Fruit fly (Drosophila melanogaster) whole organism, wandering third instar larva: ENCODE measurements around the gene CG7824.
A peak's percentile ranks its signal among the peaks of the same experiment; 100 is the strongest.

Source experiments
- CG9705 ChIP-seq: fragments of 200-800 bp; sonication (Bioruptor generic); optimal IDR thresholded peaks from 2 replicates; lab custom pipeline; 2018; ENCODE audit warnings: missing biosample characterization, mild to moderate bottlenecking, missing genetic modification characterization
- Dif ChIP-seq: fragments of 200-275, 200-300 bp; sonication (Bioruptor generic); optimal IDR thresholded peaks from 2 replicates; lab custom pipeline; 2018; ENCODE audit warnings: missing biosample characterization, missing genetic modification characterization; ENCODE audit not compliant: partially characterized antibody
- Hr78 ChIP-seq: fragments of >200 bp; optimal IDR thresholded peaks from 2 replicates; lab custom pipeline; 2017; ENCODE audit warnings: missing biosample characterization, missing genetic modification characterization
- N ChIP-seq: fragments of >200 bp; optimal IDR thresholded peaks from 2 replicates; lab custom pipeline; 2018; ENCODE audit warnings: missing biosample characterization, missing external identifiers, missing genetic modification characterization
- OdsH ChIP-seq: fragments of 200-800 bp; sonication (Bioruptor generic); optimal IDR thresholded peaks from 2 replicates; lab custom pipeline; 2016; ENCODE audit warnings: missing biosample characterization, mild to moderate bottlenecking, missing genetic modification characterization
- Sp1 ChIP-seq: fragments of 200-800 bp; sonication (Bioruptor generic); optimal IDR thresholded peaks from 3 replicates; lab custom pipeline; 2019; ENCODE audit warnings: missing biosample characterization, mild to moderate bottlenecking, missing genetic modification characterization, moderate library complexity
- dl ChIP-seq, 2 experiments: fragments of 175-275, 200-275 bp in 1 of 2; fragments of 200-275 bp in 1 of 2; sonication (Bioruptor generic); optimal IDR thresholded peaks; lab custom pipeline; 2018; ENCODE audit warnings: mild to moderate bottlenecking in 2 of 2, missing biosample characterization in 2 of 2, missing genetic modification characterization in 2 of 2, moderate library complexity in 2 of 2; ENCODE audit not compliant: partially characterized antibody in 2 of 2, insufficient read depth in 1 of 2
- dmrt93B ChIP-seq: fragments of 200-800 bp; sonication (Bioruptor generic); optimal IDR thresholded peaks from 2 replicates; lab custom pipeline; 2018; ENCODE audit warnings: missing biosample characterization, mild to moderate bottlenecking, missing genetic modification characterization
- fru ChIP-seq: fragments of 200-800 bp; sonication (Bioruptor generic); optimal IDR thresholded peaks from 3 replicates; lab custom pipeline; 2016; ENCODE audit warnings: missing biosample characterization, mild to moderate bottlenecking, missing genetic modification characterization
- pan ChIP-seq: fragments of >200 bp; optimal IDR thresholded peaks from 2 replicates; lab custom pipeline; 2017
- psq ChIP-seq: fragments of 200-800 bp; sonication (Bioruptor generic); optimal IDR thresholded peaks from 3 replicates; lab custom pipeline; 2017; ENCODE audit warnings: missing biosample characterization, mild to moderate bottlenecking, missing genetic modification characterization, moderate library complexity
- rgr ChIP-seq: fragments of 200-800 bp; sonication (Bioruptor generic); optimal IDR thresholded peaks from 3 replicates; lab custom pipeline; 2016; ENCODE audit warnings: missing biosample characterization, mild to moderate bottlenecking, missing genetic modification characterization
- usp ChIP-seq: fragments of >200 bp; optimal IDR thresholded peaks from 2 replicates; lab custom pipeline; 2017; ENCODE audit warnings: missing biosample characterization, missing genetic modification characterization

- TF ChIP-seq psq = no peak
- no peak for TF ChIP-seq rgr (GFP tag; lab: Kevin White, UChicago)
- TF ChIP-seq pan (lab: Kevin White, UChicago) = no peak
- TF ChIP-seq N (GFP tag; lab: Kevin White, UChicago) = no peak
- no peak for TF ChIP-seq dl (GFP tag; optimal IDR thresholded peaks at IDR 0.05; lab: Kevin White, UChicago; ENCODE audit: insufficient read depth in 1 of 2, partially characterized antibody in 2 of 2)
- TF ChIP-seq dmrt93B (GFP tag; lab: Kevin White, UChicago) = no peak
- TF ChIP-seq Sp1 = no peak
- TF ChIP-seq fru = no peak
- TF ChIP-seq Hr78 = no peak
- TF ChIP-seq usp (GFP tag; lab: Kevin White, UChicago) = no peak
- TF ChIP-seq OdsH (GFP tag; lab: Kevin White, UChicago) = no peak
- peak; percentile 9 for TF ChIP-seq CG9705 (GFP tag; lab: Kevin White, UChicago)
- no peak for TF ChIP-seq Dif (GFP tag; lab: Kevin White, UChicago)
Measured at dm6 chr3R:29859763-29860162, 1.0 kb upstream of the CG7824 start.
